Worm (Caenorhabditis elegans) whole organism, L2 larva: ENCODE measurements around the gene igeg-1.

ENCODE experiments used
- Y55F3AM.14 ChIP-seq: fragments of 200-800 bp; sonication (Bioruptor generic); optimal IDR thresholded peaks from 2 replicates; lab custom pipeline; 2018; ENCODE audit warnings: mild to moderate bottlenecking, missing genetic modification characterization, missing compliant biosample characterization
- aly-2 ChIP-seq: fragments of 150-350 bp; optimal IDR thresholded peaks from 2 replicates; lab custom pipeline; 2014; ENCODE audit warnings: missing biosample characterization, missing genetic modification characterization
- egl-27 ChIP-seq: sonication (generic microtip); optimal IDR thresholded peaks from 3 replicates; lab custom pipeline; 2017; ENCODE audit warnings: missing biosample characterization, missing genetic modification reagents, missing genetic modification characterization
- fos-1 ChIP-seq: fragments of 150-350 bp; optimal IDR thresholded peaks from 2 replicates; lab custom pipeline; 2014; ENCODE audit warnings: missing biosample characterization, missing genetic modification characterization
- lin-13 ChIP-seq: fragments of 150-350 bp; optimal IDR thresholded peaks from 2 replicates; lab custom pipeline; 2014; ENCODE audit warnings: missing biosample characterization, missing genetic modification reagents, missing genetic modification characterization
- mbf-1 ChIP-seq: sonication (generic microtip); optimal IDR thresholded peaks from 2 replicates; lab custom pipeline; 2017; ENCODE audit warnings: missing biosample characterization, missing genetic modification characterization
- nhr-21 ChIP-seq: fragments of 150-350 bp; optimal IDR thresholded peaks from 2 replicates; lab custom pipeline; 2014; ENCODE audit warnings: missing biosample characterization, missing genetic modification characterization
- nhr-77 ChIP-seq: fragments of 150-350 bp; optimal IDR thresholded peaks from 2 replicates; lab custom pipeline; 2014; ENCODE audit warnings: missing biosample characterization, missing genetic modification characterization
- sem-4 ChIP-seq: fragments of 150-350 bp; optimal IDR thresholded peaks from 2 replicates; lab custom pipeline; 2014; ENCODE audit warnings: missing biosample characterization, missing genetic modification reagents, missing genetic modification characterization
- snpc-4 ChIP-seq: fragments of 150-350 bp; optimal IDR thresholded peaks from 2 replicates; lab custom pipeline; 2014; ENCODE audit warnings: missing biosample characterization, missing genetic modification characterization
- zag-1 ChIP-seq: fragments of 150-350 bp; optimal IDR thresholded peaks from 2 replicates; lab custom pipeline; 2014; ENCODE audit warnings: missing biosample characterization, missing genetic modification characterization
- ztf-11 ChIP-seq: sonication (generic microtip); optimal IDR thresholded peaks from 2 replicates; lab custom pipeline; 2017; ENCODE audit warnings: missing biosample characterization, missing genetic modification characterization
- ztf-4 ChIP-seq: fragments of 150-350 bp; optimal IDR thresholded peaks from 2 replicates; lab custom pipeline; 2014; ENCODE audit warnings: missing biosample characterization, missing genetic modification characterization

ce11 chrIV:4513269-4513819 is 49.1 kb upstream of the igeg-1 start, which contains the start of gene sar-1:
- peak; percentile 25 for TF ChIP-seq ztf-4
- TF ChIP-seq sem-4, result peak; percentile 6
- peak; percentile 82 for TF ChIP-seq nhr-21 (tag; lab: Kevin White, UChicago)
- TF ChIP-seq Y55F3AM.14, result no peak
- TF ChIP-seq fos-1 (tag; lab: Kevin White, UChicago), result peak; percentile 55
- TF ChIP-seq egl-27, result peak; percentile 55
- TF ChIP-seq ztf-11 (tag; lab: Kevin White, UChicago), result no peak
- peak; percentile 26 for TF ChIP-seq zag-1 (tag; lab: Kevin White, UChicago)
- TF ChIP-seq lin-13 (GFP tag; lab: Kevin White, UChicago), result no peak
- TF ChIP-seq mbf-1 (tag; lab: Kevin White, UChicago), result no peak
- no peak for TF ChIP-seq snpc-4 (tag; lab: Kevin White, UChicago)
- no peak for TF ChIP-seq nhr-77
- TF ChIP-seq aly-2 (tag; lab: Kevin White, UChicago), result no peak
